Worm (Caenorhabditis elegans) whole organism, early embryonic: Measurements from ENCODE around the gene gbf-1.

Experiments used
- F13C5.2 ChIP-seq: sonication (generic microtip); optimal IDR thresholded peaks from 2 replicates; lab custom pipeline; 2017; ENCODE audit warnings: mild to moderate bottlenecking, missing genetic modification characterization, inconsistent platforms, missing compliant biosample characterization
- aly-1 ChIP-seq: sonication (generic microtip); optimal IDR thresholded peaks from 2 replicates; lab custom pipeline; 2016; ENCODE audit warnings: missing genetic modification characterization, missing compliant biosample characterization
- ama-1 ChIP-seq: fragments of 150-350 bp; optimal IDR thresholded peaks from 2 replicates; lab custom pipeline; 2014
- ets-7 ChIP-seq: sonication (generic microtip); optimal IDR thresholded peaks from 2 replicates; lab custom pipeline; 2016; ENCODE audit warnings: missing genotype, missing genetic modification characterization, missing compliant biosample characterization
- flt-1 ChIP-seq: fragments of 200-800 bp; sonication (Bioruptor generic); IDR thresholded peaks from 2 replicates; pipeline ENCODE4 v1.3.6; 2022; ENCODE audit warnings: missing genetic modification characterization, missing compliant biosample characterization
- sea-1 ChIP-seq: fragments of 200-800 bp; sonication (Bioruptor generic); conservative IDR thresholded peaks from 2 replicates; pipeline ENCODE4 v1.3.6; 2022; ENCODE audit warnings: missing genetic modification characterization, missing compliant biosample characterization
- tbx-11 ChIP-seq: fragments of 200-800 bp; sonication (Bioruptor generic); IDR thresholded peaks from 2 replicates; pipeline ENCODE4 v1.3.6; 2022; ENCODE audit warnings: missing genetic modification characterization, missing compliant biosample characterization
- tbx-37 ChIP-seq: fragments of 200-800 bp; sonication (Bioruptor generic); conservative IDR thresholded peaks from 2 replicates; pipeline ENCODE4 v1.3.6; 2022; ENCODE audit warnings: missing genetic modification reagents, missing genetic modification characterization, missing compliant biosample characterization

- TF ChIP-seq sea-1 (GFP tag; lab: Robert Waterston, UW) (no peak), aly-1 (no peak), tbx-11 (no peak), ama-1 (lab: Kevin White, UChicago) (no peak), ets-7 (no peak), F13C5.2 (tag; lab: Kevin White, UChicago) (no peak), tbx-37 (GFP tag; lab: Robert Waterston, UW) (peak; percentile 86), flt-1 (GFP tag; lab: Robert Waterston, UW) (no peak)
Measured at ce11 chrIII:11746718-11747117, 26.8 kb downstream of the gbf-1 start, which contains the start of gene mrt-2.
